Fruit fly (Drosophila melanogaster) whole organism, embryonic: Measurements from ENCODE around the gene CG42828.

ENCODE experiments used
- Awh ChIP-seq: fragments of 200-800 bp; sonication (Bioruptor generic); IDR thresholded peaks from 2 replicates; pipeline ENCODE4, ENCODE4 v1.3.6; 2022; ENCODE audit warnings: missing biosample characterization, missing genetic modification characterization
- BEAF-32 ChIP-seq: fragments of 200-800 bp; sonication (Bioruptor generic); optimal IDR thresholded peaks from 3 replicates; lab custom pipeline; 2017; ENCODE audit warnings: missing biosample characterization, missing genetic modification characterization, mild to moderate bottlenecking, moderate library complexity, missing genetic modification reagents
- CG10543 ChIP-seq: fragments of 200-800 bp; sonication (Bioruptor generic); optimal IDR thresholded peaks from 3 replicates; lab custom pipeline; 2017; ENCODE audit warnings: missing biosample characterization, mild to moderate bottlenecking, missing genetic modification characterization, moderate library complexity
- CG11696 ChIP-seq: fragments of 200-800 bp; sonication (Bioruptor generic); IDR thresholded peaks from 2 replicates; pipeline ENCODE4 v1.3.6; 2022; ENCODE audit warnings: missing biosample characterization, missing genetic modification characterization
- CG12236 ChIP-seq: fragments of 200-800 bp; sonication (Bioruptor generic); optimal IDR thresholded peaks from 2 replicates; lab custom pipeline; 2016; ENCODE audit warnings: missing biosample characterization, missing genetic modification characterization
- CG12299 ChIP-seq: fragments of 200-800 bp; sonication (Bioruptor generic); optimal IDR thresholded peaks from 2 replicates; lab custom pipeline; 2018; ENCODE audit warnings: missing biosample characterization, mild to moderate bottlenecking, missing genetic modification characterization
- CG13296 ChIP-seq: fragments of 200-800 bp; sonication (Bioruptor generic); optimal IDR thresholded peaks from 3 replicates; lab custom pipeline; 2018; ENCODE audit warnings: missing biosample characterization, mild to moderate bottlenecking, missing genetic modification characterization
- CG13894 ChIP-seq: fragments of 200-800 bp; sonication (Bioruptor generic); optimal IDR thresholded peaks from 3 replicates; lab custom pipeline; 2018; ENCODE audit warnings: missing biosample characterization, mild to moderate bottlenecking, missing genetic modification characterization, moderate library complexity
- CG14965 ChIP-seq: fragments of 200-800 bp; sonication (Bioruptor generic); optimal IDR thresholded peaks from 2 replicates; lab custom pipeline; 2016; ENCODE audit warnings: missing biosample characterization, missing genetic modification characterization, borderline replicate concordance
- CG2116 ChIP-seq: fragments of 200-800 bp; sonication (Bioruptor generic); optimal IDR thresholded peaks from 3 replicates; lab custom pipeline; 2018; ENCODE audit warnings: missing biosample characterization, mild to moderate bottlenecking, missing genetic modification characterization
- CG2875 ChIP-seq: fragments of 200-800 bp; sonication (Bioruptor generic); optimal IDR thresholded peaks from 2 replicates; lab custom pipeline; 2017; ENCODE audit warnings: missing biosample characterization, mild to moderate bottlenecking, missing genetic modification characterization, missing genetic modification reagents
- CG31441 ChIP-seq: fragments of 200-800 bp; sonication (Bioruptor generic); IDR thresholded peaks from 2 replicates; pipeline ENCODE4 v1.3.6; 2022; ENCODE audit warnings: missing biosample characterization, missing genetic modification characterization
- CG33557 ChIP-seq: fragments of 200-800 bp; sonication (Bioruptor generic); optimal IDR thresholded peaks from 2 replicates; lab custom pipeline; 2019; ENCODE audit warnings: missing biosample characterization, mild to moderate bottlenecking, missing genetic modification characterization, moderate library complexity
- CG34224 ChIP-seq: fragments of 200-800 bp; sonication (Bioruptor generic); IDR thresholded peaks from 3 replicates; pipeline ENCODE4 v1.3.6; 2022; ENCODE audit warnings: missing biosample characterization, missing genetic modification characterization; ENCODE audit not compliant: partially characterized antibody
- CG3847 ChIP-seq: fragments of 200-800 bp; sonication (Bioruptor generic); IDR thresholded peaks from 2 replicates; pipeline ENCODE4 v1.3.6; 2022; ENCODE audit warnings: missing biosample characterization, missing genetic modification characterization
- CG4424 ChIP-seq: fragments of 200-800 bp; sonication (Bioruptor generic); optimal IDR thresholded peaks from 3 replicates; lab custom pipeline; 2016; ENCODE audit warnings: missing biosample characterization, missing genetic modification characterization
- CG5245 ChIP-seq: fragments of 200-800 bp; sonication (Bioruptor generic); optimal IDR thresholded peaks from 3 replicates; lab custom pipeline; 2016; ENCODE audit warnings: missing biosample characterization, missing genetic modification characterization
- CG6175 ChIP-seq: fragments of 200-800 bp; sonication (Bioruptor generic); IDR thresholded peaks from 3 replicates; pipeline ENCODE4 v1.3.6; 2022; ENCODE audit warnings: missing biosample characterization, missing genetic modification characterization
- CG7357 ChIP-seq: fragments of 200-800 bp; sonication (Bioruptor generic); IDR thresholded peaks from 3 replicates; pipeline ENCODE4 v1.3.6; 2022; ENCODE audit warnings: missing biosample characterization, missing genetic modification characterization
- CG7786 ChIP-seq: fragments of 200-800 bp; sonication (Bioruptor generic); optimal IDR thresholded peaks from 2 replicates; lab custom pipeline; 2016; ENCODE audit warnings: missing biosample characterization, missing genetic modification characterization
- CG8388 ChIP-seq: fragments of 200-800 bp; sonication (Bioruptor generic); optimal IDR thresholded peaks from 2 replicates; lab custom pipeline; 2019; ENCODE audit warnings: missing biosample characterization, mild to moderate bottlenecking, missing genetic modification characterization, moderate library complexity
- CoRest ChIP-seq: fragments of 200-800 bp; sonication (Bioruptor generic); optimal IDR thresholded peaks from 3 replicates; lab custom pipeline; 2018; ENCODE audit warnings: missing biosample characterization, mild to moderate bottlenecking, missing genetic modification characterization, moderate library complexity
- D ChIP-seq, 2 experiments: fragments of 200-800 bp in 1 of 2; fragments of >200 bp in 1 of 2; sonication (Bioruptor generic) in 1 of 2; optimal IDR thresholded peaks; 2 replicates in 1 of 2; 3 replicates in 1 of 2; lab custom pipeline; 2017; ENCODE audit warnings: mild to moderate bottlenecking in 1 of 2, missing biosample characterization in 1 of 2, missing genetic modification characterization in 1 of 2, missing genetic modification reagents in 1 of 2
- Dad ChIP-seq: fragments of 200-800 bp; sonication (Bioruptor generic); optimal IDR thresholded peaks from 3 replicates; lab custom pipeline; 2016; ENCODE audit warnings: missing biosample characterization, missing genetic modification characterization
- Doc2 ChIP-seq: fragments of 200-800 bp; sonication (Bioruptor generic); IDR thresholded peaks from 2 replicates; pipeline ENCODE4 v1.3.6; 2022; ENCODE audit warnings: missing biosample characterization, missing genetic modification characterization
- HLH4C ChIP-seq: fragments of 200-800 bp; sonication (Bioruptor generic); IDR thresholded peaks from 3 replicates; pipeline ENCODE4 v1.3.6; 2022; ENCODE audit warnings: missing biosample characterization, missing genetic modification characterization; ENCODE audit not compliant: partially characterized antibody
- Hr3 ChIP-seq: fragments of 200-800 bp; sonication (Bioruptor generic); optimal IDR thresholded peaks from 3 replicates; lab custom pipeline; 2016; ENCODE audit warnings: missing biosample characterization, missing genetic modification characterization
- Jarid2 ChIP-seq: fragments of 200-800 bp; sonication (Bioruptor generic); optimal IDR thresholded peaks from 3 replicates; lab custom pipeline; 2017; ENCODE audit warnings: mild to moderate bottlenecking, missing biosample characterization, missing genetic modification reagents, missing genetic modification characterization
- Med ChIP-seq: fragments of 200-800 bp; sonication (Bioruptor generic); peaks from one replicate; lab custom pipeline; 2016; ENCODE audit warnings: missing biosample characterization, missing genetic modification characterization, mild to moderate bottlenecking, inconsistent platforms, moderate library complexity
- Oaz ChIP-seq: fragments of 200-800 bp; sonication (Bioruptor generic); IDR thresholded peaks from 2 replicates; pipeline ENCODE4 v1.3.6; 2022; ENCODE audit warnings: missing biosample characterization, missing genetic modification characterization
- Oli ChIP-seq: fragments of 200-800 bp; sonication (Bioruptor generic); optimal IDR thresholded peaks from 2 replicates; lab custom pipeline; 2018; ENCODE audit warnings: missing biosample characterization, mild to moderate bottlenecking, missing genetic modification characterization, moderate library complexity
- PHDP ChIP-seq: fragments of 200-800 bp; sonication (Bioruptor generic); optimal IDR thresholded peaks from 3 replicates; lab custom pipeline; 2018; ENCODE audit warnings: missing biosample characterization, mild to moderate bottlenecking, missing genetic modification characterization, moderate library complexity
- Sry-β ChIP-seq: fragments of 200-800 bp; sonication (Bioruptor generic); optimal IDR thresholded peaks from 2 replicates; lab custom pipeline; 2018; ENCODE audit warnings: missing biosample characterization, mild to moderate bottlenecking, missing genetic modification characterization, moderate library complexity
- aop ChIP-seq: fragments of 200-800 bp; sonication (Bioruptor generic); IDR thresholded peaks from 2 replicates; pipeline ENCODE4 v1.3.6; 2022; ENCODE audit warnings: missing biosample characterization, missing genetic modification characterization
- btn ChIP-seq: fragments of 200-800 bp; sonication (Bioruptor generic); optimal IDR thresholded peaks from 2 replicates; lab custom pipeline; 2016; ENCODE audit warnings: missing biosample characterization, missing genetic modification characterization
- dimm ChIP-seq: fragments of 200-800 bp; sonication (Bioruptor generic); IDR thresholded peaks from 2 replicates; pipeline ENCODE4 v1.3.6; 2022; ENCODE audit warnings: missing biosample characterization, missing genetic modification characterization
- disco-r ChIP-seq: fragments of 200-800 bp; sonication (Bioruptor generic); optimal IDR thresholded peaks from 2 replicates; lab custom pipeline; 2016; ENCODE audit warnings: missing biosample characterization, missing genetic modification characterization
- gcm ChIP-seq: fragments of 200-800 bp; sonication (Bioruptor generic); optimal IDR thresholded peaks from 2 replicates; lab custom pipeline; 2019; ENCODE audit warnings: missing biosample characterization, mild to moderate bottlenecking, missing genetic modification characterization, moderate library complexity
- grn ChIP-seq: fragments of 200-800 bp; sonication (Bioruptor generic); optimal IDR thresholded peaks from 3 replicates; lab custom pipeline; 2017; ENCODE audit warnings: missing biosample characterization, missing genetic modification characterization
- lbe ChIP-seq: fragments of 200-800 bp; sonication (Bioruptor generic); optimal IDR thresholded peaks from 2 replicates; lab custom pipeline; 2016; ENCODE audit warnings: missing biosample characterization, mild to moderate bottlenecking, missing genetic modification characterization
- mam ChIP-seq: fragments of 200-800 bp; sonication (Bioruptor generic); optimal IDR thresholded peaks from 3 replicates; lab custom pipeline; 2016; ENCODE audit warnings: missing biosample characterization, missing genetic modification characterization
- pb ChIP-seq: fragments of 200-800 bp; sonication (Bioruptor generic); optimal IDR thresholded peaks from 3 replicates; lab custom pipeline; 2016; ENCODE audit warnings: missing biosample characterization, missing genetic modification characterization
- ranshi ChIP-seq: fragments of 200-800 bp; sonication (Bioruptor generic); IDR thresholded peaks from 2 replicates; pipeline ENCODE4 v1.3.6; 2022; ENCODE audit warnings: missing biosample characterization, missing genetic modification characterization
- sens ChIP-seq: fragments of 200-800 bp; sonication (Bioruptor generic); peaks from one replicate; lab custom pipeline; 2016; ENCODE audit warnings: missing biosample characterization, missing genetic modification characterization
- seq ChIP-seq: fragments of 200-800 bp; sonication (Bioruptor generic); IDR thresholded peaks from 2 replicates; pipeline ENCODE4 v1.3.6; 2022; ENCODE audit warnings: missing biosample characterization, missing genetic modification characterization
- tgo ChIP-seq: fragments of 200-800 bp; sonication (Bioruptor generic); IDR thresholded peaks from 3 replicates; pipeline ENCODE4 v1.3.6; 2022; ENCODE audit warnings: missing biosample characterization, missing genetic modification characterization
- vfl ChIP-seq: fragments of 200-800 bp; sonication (Bioruptor generic); optimal IDR thresholded peaks from 2 replicates; lab custom pipeline; 2016; ENCODE audit warnings: missing biosample characterization, missing genetic modification characterization
- wdn ChIP-seq: fragments of 200-800 bp; sonication (Bioruptor generic); IDR thresholded peaks from 2 replicates; pipeline ENCODE4 v1.3.6; 2022; ENCODE audit warnings: missing biosample characterization, missing genetic modification characterization

The CG42828 gene

dm6 chr3R:23346893-23347396 lies 26.6 kb upstream of the CG42828 start (continued):
- TF ChIP-seq disco-r (GFP tag; lab: Kevin White, UChicago) (no peak), Med (peak; percentile 67), Awh (GFP tag; lab: Robert Waterston, UW) (peak; percentile 56; the same call in 1 of the 2 replicates), CG31441 (GFP tag; lab: Robert Waterston, UW) (peak; percentile 78), D (optimal IDR thresholded peaks at IDR 0.05; lab: Kevin White, UChicago) (no peak), D (GFP tag; optimal IDR thresholded peaks at IDR 0.05; lab: Kevin White, UChicago) (peak; percentile 28), CG10543 (no peak), wdn (GFP tag; lab: Robert Waterston, UW) (no peak), Doc2 (GFP tag; lab: Robert Waterston, UW) (no peak), Hr3 (peak; percentile 36), CG5245 (no peak), mam (peak; percentile 54), HLH4C (GFP tag; lab: Robert Waterston, UW) (no peak), aop (no peak)

dm6 chr3R:23347432-23348305 lies 25.8 kb upstream of the CG42828 start, which contains the start of gene PolE1:
Gene PolE1, plus strand, starts transcription at chr3R:23348128.
- TF ChIP-seq CG13296 (no peak), Jarid2 (GFP tag; lab: Kevin White, UChicago) (no peak), CG8388 (GFP tag; lab: Kevin White, UChicago) (no peak), BEAF-32 (GFP tag; lab: Kevin White, UChicago) (peak; percentile 23), Oli (tag; lab: Kevin White, UChicago) (no peak), btn (GFP tag; lab: Kevin White, UChicago) (no peak), CoRest (tag; lab: Kevin White, UChicago) (peak; percentile 42), CG14965 (no peak), CG3847 (GFP tag; lab: Robert Waterston, UW) (peak; percentile 44), ranshi (GFP tag; lab: Robert Waterston, UW) (no peak), CG33557 (GFP tag; lab: Kevin White, UChicago) (no peak), gcm (GFP tag; lab: Kevin White, UChicago) (no peak), CG4424 (GFP tag; lab: Kevin White, UChicago) (no peak), CG7357 (GFP tag; lab: Robert Waterston, UW) (no peak), vfl (GFP tag; lab: Kevin White, UChicago) (no peak), seq (GFP tag; lab: Robert Waterston, UW) (no peak), CG12299 (no peak), CG2875 (GFP tag; lab: Kevin White, UChicago) (no peak), CG11696 (GFP tag; lab: Robert Waterston, UW) (no peak), CG13894 (tag; lab: Kevin White, UChicago) (no peak), CG2116 (GFP tag; lab: Kevin White, UChicago) (peak; percentile 31), Dad (no peak), Sry-β (GFP tag; lab: Kevin White, UChicago) (no peak), pb (GFP tag; lab: Kevin White, UChicago) (no peak), lbe (peak; percentile 50), CG6175 (GFP tag; lab: Robert Waterston, UW) (no peak), Oaz (GFP tag; lab: Robert Waterston, UW) (no peak), CG7786 (GFP tag; lab: Kevin White, UChicago) (no peak), CG34224 (GFP tag; lab: Robert Waterston, UW) (no peak), PHDP (tag; lab: Kevin White, UChicago) (no peak), tgo (no peak), dimm (GFP tag; lab: Robert Waterston, UW) (no peak), grn (no peak), sens (peak; percentile 80), CG12236 (GFP tag; lab: Kevin White, UChicago) (no peak)
